Fruit fly (Drosophila melanogaster): Measurements from ENCODE around the gene CG14695.
A peak's percentile ranks its signal among the peaks of the same experiment; 100 is the strongest.

CG14695 gene

DNA sequence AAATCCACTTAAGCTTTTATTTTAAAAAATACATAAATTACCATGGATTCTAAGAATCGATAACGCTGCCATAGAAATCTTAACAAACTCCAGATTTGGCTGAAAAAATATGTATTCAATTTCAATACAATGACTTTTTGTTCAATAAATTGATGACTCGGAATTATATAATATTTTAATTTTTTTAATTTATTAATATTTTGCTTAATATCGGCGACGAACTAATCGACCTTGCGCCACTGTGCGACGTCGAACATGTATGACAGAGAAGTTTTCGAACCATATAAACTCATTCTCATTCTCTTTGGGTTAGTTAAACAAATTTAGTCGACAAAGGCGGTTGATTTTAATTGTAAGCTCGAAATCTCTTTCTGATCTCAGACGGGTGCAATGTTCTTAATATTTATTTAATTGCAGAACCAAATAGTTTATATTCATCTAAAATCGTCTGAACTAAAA is 29.6 kb downstream of the CG14695 start, which contains the start of gene CG42394:
Gene CG42394, plus strand, starts transcription at position 311 of the 459 bp plus-strand sequence.
- TF ChIP-seq pad (GFP tag; optimal IDR thresholded peaks at IDR 0.05): peak; percentile 37
- peak; percentile 78 for TF ChIP-seq CG12768 (GFP tag; optimal IDR thresholded peaks at IDR 0.05)
- TF ChIP-seq toe (GFP tag; optimal IDR thresholded peaks at IDR 0.05): peak; percentile 50
- no peak for TF ChIP-seq cic (GFP tag; optimal IDR thresholded peaks at IDR 0.05)
- TF ChIP-seq CG5204 (GFP tag; optimal IDR thresholded peaks at IDR 0.05): peak; percentile 66
- no peak for TF ChIP-seq Crg-1 (GFP tag; optimal IDR thresholded peaks at IDR 0.05)
- TF ChIP-seq tj (GFP tag; optimal IDR thresholded peaks at IDR 0.05): peak; percentile 47
- peak; percentile 81 for TF ChIP-seq CG14711 (tag; optimal IDR thresholded peaks at IDR 0.05)
- peak; percentile 82 for TF ChIP-seq bab1 (GFP tag; optimal IDR thresholded peaks at IDR 0.05)
- no peak for TF ChIP-seq ovo (GFP tag; optimal IDR thresholded peaks at IDR 0.05)
- no peak for TF ChIP-seq Mnt (GFP tag; optimal IDR thresholded peaks at IDR 0.05)
- peak; percentile 40 for TF ChIP-seq Hr96 (GFP tag; optimal IDR thresholded peaks at IDR 0.05)
- no peak for TF ChIP-seq CG1620 (GFP tag; optimal IDR thresholded peaks at IDR 0.05)
- peak; percentile 79 for TF ChIP-seq kay (GFP tag; ENCODE audit: borderline replicate concordance)
- TF ChIP-seq cnc (optimal IDR thresholded peaks at IDR 0.05): no peak
- peak; percentile 87 for TF ChIP-seq CG7045 (GFP tag; optimal IDR thresholded peaks at IDR 0.05)
- peak; percentile 63 for TF ChIP-seq CG11617 (GFP tag; optimal IDR thresholded peaks at IDR 0.05)
- TF ChIP-seq CG33017 (tag; optimal IDR thresholded peaks at IDR 0.05): peak; percentile 77
- TF ChIP-seq Clk (GFP tag; optimal IDR thresholded peaks at IDR 0.05): peak; percentile 11
- TF ChIP-seq CG7101 (tag; optimal IDR thresholded peaks at IDR 0.05): peak; percentile 80

DNA sequence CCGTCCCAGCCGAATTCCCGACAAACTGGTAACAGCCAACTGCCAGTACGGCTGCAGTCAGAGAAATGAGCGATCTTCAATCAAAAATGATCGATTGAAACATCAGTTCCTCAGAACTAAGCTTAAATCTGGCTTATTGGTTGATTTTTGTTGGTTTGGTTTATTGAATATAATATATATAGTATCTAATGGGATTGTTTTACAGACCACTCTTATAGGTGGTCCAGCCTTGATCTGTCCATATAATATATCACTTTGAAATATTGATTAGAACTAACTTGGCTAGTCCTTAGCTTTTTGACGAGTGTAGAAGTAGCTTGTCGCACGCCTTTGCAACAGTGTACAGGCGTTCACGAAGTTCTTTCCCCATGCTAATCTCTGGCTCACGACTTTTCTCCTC is 36.7 kb downstream of the CG14695 start:
- TF ChIP-seq kay (GFP tag; ENCODE audit: borderline replicate concordance) (no peak), Mnt (GFP tag; optimal IDR thresholded peaks at IDR 0.05) (no peak), CG5204 (GFP tag; optimal IDR thresholded peaks at IDR 0.05) (no peak), pad (GFP tag; optimal IDR thresholded peaks at IDR 0.05) (no peak), cnc (optimal IDR thresholded peaks at IDR 0.05) (no peak), toe (GFP tag; optimal IDR thresholded peaks at IDR 0.05) (no peak), Clk (GFP tag; optimal IDR thresholded peaks at IDR 0.05) (no peak)

DNA sequence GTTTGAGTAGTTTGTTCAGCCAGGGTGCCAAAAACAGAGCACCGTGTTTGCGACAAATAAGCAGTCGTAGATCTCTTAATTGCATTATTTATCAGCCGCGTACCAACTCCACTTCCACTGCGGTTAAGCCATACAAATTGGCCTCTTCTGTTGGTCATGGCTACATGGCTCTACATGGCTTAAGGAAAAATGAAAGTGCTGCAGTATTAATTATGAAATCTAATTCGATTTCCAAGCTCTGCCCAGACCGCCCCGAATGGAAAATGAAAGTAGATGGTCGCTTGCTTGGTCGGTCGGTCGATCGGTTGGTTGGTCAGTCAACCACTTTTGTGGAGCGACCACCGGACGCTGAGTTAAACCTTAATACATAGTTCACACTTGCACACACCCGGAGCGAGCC is 42.2 kb downstream of the CG14695 start:
- TF ChIP-seq CG14711 (tag; optimal IDR thresholded peaks at IDR 0.05): no peak
- no peak for TF ChIP-seq Mnt (GFP tag; optimal IDR thresholded peaks at IDR 0.05)
- no peak for TF ChIP-seq pad (GFP tag; optimal IDR thresholded peaks at IDR 0.05)
- TF ChIP-seq toe (GFP tag; optimal IDR thresholded peaks at IDR 0.05): no peak
- no peak for TF ChIP-seq CG5204 (GFP tag; optimal IDR thresholded peaks at IDR 0.05)
- TF ChIP-seq Crg-1 (GFP tag; optimal IDR thresholded peaks at IDR 0.05): no peak
- TF ChIP-seq bab1 (GFP tag; optimal IDR thresholded peaks at IDR 0.05): no peak
- TF ChIP-seq CG11617 (GFP tag; optimal IDR thresholded peaks at IDR 0.05): no peak
- TF ChIP-seq Hr96 (GFP tag; optimal IDR thresholded peaks at IDR 0.05): no peak
- no peak for TF ChIP-seq CG33017 (tag; optimal IDR thresholded peaks at IDR 0.05)
- TF ChIP-seq kay (GFP tag; ENCODE audit: borderline replicate concordance): no peak
- TF ChIP-seq CG12768 (GFP tag; optimal IDR thresholded peaks at IDR 0.05): no peak
- TF ChIP-seq tj (GFP tag; optimal IDR thresholded peaks at IDR 0.05): no peak
- TF ChIP-seq cnc (optimal IDR thresholded peaks at IDR 0.05): no peak
- TF ChIP-seq CG1620 (GFP tag; optimal IDR thresholded peaks at IDR 0.05): no peak
- TF ChIP-seq cic (GFP tag; optimal IDR thresholded peaks at IDR 0.05): no peak

DNA sequence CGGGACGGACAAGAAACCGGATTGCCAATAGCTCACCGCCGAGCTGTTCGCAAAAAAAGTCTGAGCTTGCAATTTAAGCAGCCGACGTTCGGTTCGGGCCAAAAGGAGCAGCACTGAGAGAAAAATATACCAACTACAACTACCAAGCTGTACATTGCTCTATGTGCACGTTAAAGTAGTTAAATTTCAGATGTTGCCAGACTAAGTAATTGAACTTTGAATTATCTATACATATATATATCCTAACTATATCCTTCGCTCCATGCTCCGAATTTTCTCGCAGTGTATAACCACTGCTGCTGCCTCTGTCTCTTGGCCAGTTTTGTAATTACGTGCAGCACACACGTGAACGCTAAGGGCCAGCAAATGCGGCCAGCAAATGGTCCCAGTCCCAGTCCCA is 44.2 kb downstream of the CG14695 start:
- TF ChIP-seq CG33017 (tag; optimal IDR thresholded peaks at IDR 0.05) (no peak), Hr96 (GFP tag; optimal IDR thresholded peaks at IDR 0.05) (no peak), kay (GFP tag; ENCODE audit: borderline replicate concordance) (no peak)

DNA sequence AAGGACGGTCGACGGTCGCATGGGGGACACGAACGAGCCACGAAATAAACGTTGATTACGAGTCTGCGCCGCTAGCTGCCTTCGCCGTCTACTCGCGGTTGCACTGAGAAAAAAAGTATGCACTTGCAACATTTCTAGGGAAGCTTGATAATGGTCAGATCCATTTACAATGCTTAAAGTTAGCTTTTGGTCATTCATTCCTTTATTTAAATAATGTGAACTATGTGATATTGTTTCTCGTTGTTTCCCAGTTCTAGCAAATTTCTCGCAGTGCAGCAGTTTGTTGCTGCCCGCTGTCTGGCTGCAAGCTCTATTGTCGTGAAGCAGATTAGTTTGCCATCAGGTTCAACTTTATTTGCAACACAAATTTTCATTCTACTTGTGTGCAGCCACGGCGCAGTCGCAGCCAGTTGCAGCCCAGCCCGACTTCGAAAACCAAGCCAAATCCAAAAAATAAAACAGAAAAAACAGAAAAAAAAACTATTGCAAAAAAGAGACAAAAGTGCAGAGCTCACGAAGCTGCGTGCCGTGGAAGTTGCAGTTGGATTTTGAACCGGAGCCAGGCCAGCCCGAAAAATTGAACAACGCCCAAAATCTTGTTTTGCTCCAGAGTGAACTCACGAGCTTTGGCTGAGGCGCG is 46.5 kb downstream of the CG14695 start:
- TF ChIP-seq CG33017 (tag; optimal IDR thresholded peaks at IDR 0.05): no peak

DNA sequence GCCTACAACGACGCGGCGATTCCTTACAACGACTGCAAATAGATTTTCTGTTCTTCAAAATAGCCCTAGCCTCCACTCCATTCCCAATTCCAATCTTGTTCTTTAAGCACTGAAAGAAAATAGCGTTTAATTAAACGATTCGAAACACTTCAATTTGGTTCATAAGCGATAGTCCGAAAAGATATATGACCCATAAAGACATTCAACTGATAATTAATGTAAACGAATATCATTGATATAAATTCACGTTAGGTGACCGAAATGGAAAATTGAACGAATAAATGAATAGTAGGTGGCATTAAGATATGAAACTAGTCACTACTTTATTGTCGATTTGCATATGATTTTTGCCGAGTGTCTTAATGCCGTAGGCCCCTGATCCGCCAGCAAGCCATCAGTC is 49.4 kb downstream of the CG14695 start:
- TF ChIP-seq Mnt (GFP tag; optimal IDR thresholded peaks at IDR 0.05) (no peak), cnc (optimal IDR thresholded peaks at IDR 0.05) (no peak), ovo (GFP tag; optimal IDR thresholded peaks at IDR 0.05) (no peak), CG5204 (GFP tag; optimal IDR thresholded peaks at IDR 0.05) (no peak), CG33017 (tag; optimal IDR thresholded peaks at IDR 0.05) (no peak), CG14711 (tag; optimal IDR thresholded peaks at IDR 0.05) (no peak), cic (GFP tag; optimal IDR thresholded peaks at IDR 0.05) (no peak), CG7101 (tag; optimal IDR thresholded peaks at IDR 0.05) (no peak), CG12768 (GFP tag; optimal IDR thresholded peaks at IDR 0.05) (no peak)

DNA sequence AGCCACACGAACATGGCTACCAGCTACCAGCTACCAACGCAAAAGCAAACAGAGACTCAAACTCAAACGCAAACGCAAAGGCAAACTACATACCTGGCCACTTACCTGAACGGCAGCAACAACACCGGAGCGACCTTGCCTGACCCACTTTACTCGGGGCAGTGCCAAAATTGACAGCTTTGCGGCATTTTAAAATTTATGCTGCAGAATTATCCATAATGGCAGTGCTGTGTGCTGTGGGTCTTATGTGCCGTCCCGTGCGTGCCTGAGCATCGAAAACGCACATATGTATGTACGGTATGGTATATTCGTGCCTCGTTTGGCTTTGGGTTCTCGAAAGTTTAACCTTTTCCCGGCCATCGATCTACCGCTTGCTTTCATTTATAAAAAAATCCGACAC is 50.4 kb downstream of the CG14695 start:
- TF ChIP-seq CG14711 (tag; optimal IDR thresholded peaks at IDR 0.05): no peak
- no peak for TF ChIP-seq toe (GFP tag; optimal IDR thresholded peaks at IDR 0.05)
- TF ChIP-seq Mnt (GFP tag; optimal IDR thresholded peaks at IDR 0.05): no peak
- no peak for TF ChIP-seq cic (GFP tag; optimal IDR thresholded peaks at IDR 0.05)
- TF ChIP-seq Crg-1 (GFP tag; optimal IDR thresholded peaks at IDR 0.05): no peak
- no peak for TF ChIP-seq CG1620 (GFP tag; optimal IDR thresholded peaks at IDR 0.05)
- TF ChIP-seq CG7045 (GFP tag; optimal IDR thresholded peaks at IDR 0.05): no peak
- TF ChIP-seq bab1 (GFP tag; optimal IDR thresholded peaks at IDR 0.05): no peak
- no peak for TF ChIP-seq pad (GFP tag; optimal IDR thresholded peaks at IDR 0.05)
- TF ChIP-seq kay (GFP tag; ENCODE audit: borderline replicate concordance): no peak
- no peak for TF ChIP-seq Clk (GFP tag; optimal IDR thresholded peaks at IDR 0.05)
- no peak for TF ChIP-seq CG12768 (GFP tag; optimal IDR thresholded peaks at IDR 0.05)
- TF ChIP-seq cnc (optimal IDR thresholded peaks at IDR 0.05): no peak
